Worm (Caenorhabditis elegans) whole organism, late embryonic: ENCODE measurements around the gene F49F1.17.

Source experiments
- K09A11.1 ChIP-seq: sonication (generic microtip); optimal IDR thresholded peaks from 2 replicates; lab custom pipeline; 2017; ENCODE audit warnings: antibody characterized with exemption, mild to moderate bottlenecking, missing genetic modification characterization, missing compliant biosample characterization; ENCODE audit not compliant: insufficient read depth
- ceh-2 ChIP-seq: sonication (generic microtip); optimal IDR thresholded peaks from 2 replicates; lab custom pipeline; 2016; ENCODE audit warnings: missing genotype, missing genetic modification characterization, missing compliant biosample characterization
- ceh-22 ChIP-seq: sonication (generic microtip); optimal IDR thresholded peaks from 2 replicates; lab custom pipeline; 2017; ENCODE audit warnings: missing biosample characterization, missing genetic modification characterization
- fkh-6 ChIP-seq: sonication (generic microtip); optimal IDR thresholded peaks from 2 replicates; lab custom pipeline; 2016; ENCODE audit warnings: missing genetic modification characterization, missing compliant biosample characterization
- hlh-13 ChIP-seq: fragments of 200-800 bp; sonication (Bioruptor generic); optimal IDR thresholded peaks from 2 replicates; lab custom pipeline; 2018; ENCODE audit warnings: mild to moderate bottlenecking, missing genetic modification characterization, missing compliant biosample characterization
- nhr-11 ChIP-seq: fragments of 150-350 bp; optimal IDR thresholded peaks from 2 replicates; lab custom pipeline; 2014; ENCODE audit warnings: missing biosample characterization, missing genetic modification characterization

DNA sequence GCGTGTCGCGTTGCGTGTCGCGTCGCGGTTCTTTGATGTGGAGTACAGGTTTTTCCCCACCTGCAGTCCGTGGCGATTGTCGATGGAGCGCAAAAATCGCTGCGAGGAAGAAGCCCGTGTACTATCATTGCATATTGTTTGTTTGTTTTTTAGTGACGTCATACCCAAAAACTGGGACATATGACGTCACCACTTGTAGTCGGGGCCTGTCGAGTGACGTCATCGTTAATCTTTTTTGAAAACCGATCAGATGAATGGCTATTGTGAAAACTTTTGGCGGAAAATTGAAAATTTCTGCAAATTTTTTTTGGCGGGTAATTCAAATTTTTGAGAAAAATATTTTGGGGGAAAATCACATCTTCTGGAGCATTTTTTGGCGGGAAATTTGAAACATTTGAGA is 31.7 kb upstream of the F49F1.17 start:
- no peak for TF ChIP-seq K09A11.1
- TF ChIP-seq nhr-11 (tag; lab: Kevin White, UChicago): no peak
- no peak for TF ChIP-seq hlh-13 (GFP tag; lab: Kevin White, UChicago)
- no peak for TF ChIP-seq ceh-22 (tag; lab: Kevin White, UChicago)
- no peak for TF ChIP-seq fkh-6 (tag; lab: Kevin White, UChicago)
- TF ChIP-seq ceh-2 (tag; lab: Kevin White, UChicago): no peak
